Fruit fly (Drosophila melanogaster) whole organism: ENCODE data around the gene Osi13.

Experiments
- CG8478 ChIP-seq: fragments of >200 bp; optimal IDR thresholded peaks from 2 replicates; lab custom pipeline; 2018; ENCODE audit warnings: inconsistent platforms
- Dll ChIP-seq: fragments of >200 bp; optimal IDR thresholded peaks from 2 replicates; lab custom pipeline; 2017
- psq ChIP-seq: fragments of >200 bp; optimal IDR thresholded peaks from 2 replicates; lab custom pipeline; 2017
- usp ChIP-seq: fragments of >200 bp; optimal IDR thresholded peaks from 2 replicates; lab custom pipeline; 2017; ENCODE audit warnings: missing biosample characterization, missing genetic modification characterization, mixed read lengths

DNA sequence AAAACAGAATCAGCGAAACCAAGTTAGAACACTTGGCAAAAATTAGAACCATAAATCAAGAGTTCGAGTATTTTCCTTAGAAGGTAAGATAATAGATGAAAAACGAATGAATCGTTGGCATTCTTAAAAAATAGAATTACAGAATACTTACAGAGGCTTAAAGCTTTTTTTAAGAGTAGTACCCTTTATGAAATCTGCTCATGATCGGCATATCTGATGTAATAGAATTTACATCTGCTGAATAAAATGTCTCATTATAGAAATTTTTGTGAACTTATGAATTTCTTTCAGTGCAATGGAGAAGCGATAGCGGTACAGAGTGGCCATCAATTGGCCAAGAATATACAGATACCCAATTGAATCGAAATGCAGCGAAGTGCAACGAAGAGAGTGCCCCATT lies at the start of gene Osi13:
- no peak for TF ChIP-seq psq (lab: Kevin White, UChicago)
- no peak for TF ChIP-seq usp
- TF ChIP-seq CG8478 (lab: Kevin White, UChicago): no peak
- no peak for TF ChIP-seq Dll (lab: Kevin White, UChicago)
